Fruit fly (Drosophila melanogaster): ENCODE results near the gene CG31100.

The CG31100 gene

dm6 chr3R:9038652-9039051 lies 35.2 kb upstream of the CG31100 start, which contains the start of gene hyx:
Gene hyx (plus strand): TSS chr3R:9038760.
- TF ChIP-seq psq (optimal IDR thresholded peaks at IDR 0.05) (no peak), pan (optimal IDR thresholded peaks at IDR 0.05) (no peak), Dll (optimal IDR thresholded peaks at IDR 0.05) (no peak), usp (GFP tag; optimal IDR thresholded peaks at IDR 0.05) (no peak), CG8478 (optimal IDR thresholded peaks at IDR 0.05) (no peak), EcR (GFP tag; optimal IDR thresholded peaks at IDR 0.05) (no peak)

DNA sequence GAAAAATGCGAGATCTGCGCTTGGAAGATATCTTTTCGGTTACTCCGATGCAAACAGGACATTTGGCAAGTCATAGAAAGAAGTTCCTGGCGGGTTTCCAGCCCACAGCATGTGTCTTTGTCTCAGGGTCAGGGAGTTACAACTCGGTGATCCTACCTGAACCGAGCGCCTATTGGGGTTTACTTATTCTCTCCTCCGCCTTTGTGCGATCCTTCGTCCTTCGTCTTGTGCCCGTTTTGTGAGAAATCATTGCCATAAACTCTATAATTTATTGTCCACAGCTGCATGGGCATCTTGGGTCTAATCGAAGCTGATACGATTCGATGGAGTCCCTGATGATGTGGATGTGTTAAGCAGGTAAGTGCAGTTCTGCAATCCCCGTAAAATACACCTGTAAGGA lies 34.5 kb upstream of the CG31100 start:
- no peak for TF ChIP-seq pan (optimal IDR thresholded peaks at IDR 0.05)

- no peak for TF ChIP-seq EcR (GFP tag; optimal IDR thresholded peaks at IDR 0.05)
- no peak for TF ChIP-seq usp (GFP tag; optimal IDR thresholded peaks at IDR 0.05)
- no peak for TF ChIP-seq Dll (optimal IDR thresholded peaks at IDR 0.05)
- TF ChIP-seq psq (optimal IDR thresholded peaks at IDR 0.05) = no peak
- TF ChIP-seq pan (optimal IDR thresholded peaks at IDR 0.05) = no peak
- no peak for TF ChIP-seq CG8478 (optimal IDR thresholded peaks at IDR 0.05)
Measured at dm6 chr3R:9035252-9035651, 31.8 kb upstream of the CG31100 start.

- TF ChIP-seq usp (GFP tag; optimal IDR thresholded peaks at IDR 0.05) (no peak), CG8478 (optimal IDR thresholded peaks at IDR 0.05) (no peak), Dll (optimal IDR thresholded peaks at IDR 0.05) (no peak), EcR (GFP tag; optimal IDR thresholded peaks at IDR 0.05) (no peak), psq (optimal IDR thresholded peaks at IDR 0.05) (no peak), pan (optimal IDR thresholded peaks at IDR 0.05) (no peak)
Measured at dm6 chr3R:9033619-9034401, 30.4 kb upstream of the CG31100 start.

dm6 chr3R:9031797-9032418 lies 28.5 kb upstream of the CG31100 start:
- TF ChIP-seq Dll (optimal IDR thresholded peaks at IDR 0.05) = no peak
- TF ChIP-seq EcR (GFP tag; optimal IDR thresholded peaks at IDR 0.05) = no peak
- TF ChIP-seq pan (optimal IDR thresholded peaks at IDR 0.05) = no peak
- no peak for TF ChIP-seq usp (GFP tag; optimal IDR thresholded peaks at IDR 0.05)
- no peak for TF ChIP-seq psq (optimal IDR thresholded peaks at IDR 0.05)
- no peak for TF ChIP-seq CG8478 (optimal IDR thresholded peaks at IDR 0.05)

dm6 chr3R:9030750-9031128 lies 27.3 kb upstream of the CG31100 start:
- no peak for TF ChIP-seq EcR (GFP tag; optimal IDR thresholded peaks at IDR 0.05)
- no peak for TF ChIP-seq pan (optimal IDR thresholded peaks at IDR 0.05)
- no peak for TF ChIP-seq usp (GFP tag; optimal IDR thresholded peaks at IDR 0.05)
- no peak for TF ChIP-seq CG8478 (optimal IDR thresholded peaks at IDR 0.05)
- no peak for TF ChIP-seq psq (optimal IDR thresholded peaks at IDR 0.05)
- TF ChIP-seq Dll (optimal IDR thresholded peaks at IDR 0.05) = no peak

DNA sequence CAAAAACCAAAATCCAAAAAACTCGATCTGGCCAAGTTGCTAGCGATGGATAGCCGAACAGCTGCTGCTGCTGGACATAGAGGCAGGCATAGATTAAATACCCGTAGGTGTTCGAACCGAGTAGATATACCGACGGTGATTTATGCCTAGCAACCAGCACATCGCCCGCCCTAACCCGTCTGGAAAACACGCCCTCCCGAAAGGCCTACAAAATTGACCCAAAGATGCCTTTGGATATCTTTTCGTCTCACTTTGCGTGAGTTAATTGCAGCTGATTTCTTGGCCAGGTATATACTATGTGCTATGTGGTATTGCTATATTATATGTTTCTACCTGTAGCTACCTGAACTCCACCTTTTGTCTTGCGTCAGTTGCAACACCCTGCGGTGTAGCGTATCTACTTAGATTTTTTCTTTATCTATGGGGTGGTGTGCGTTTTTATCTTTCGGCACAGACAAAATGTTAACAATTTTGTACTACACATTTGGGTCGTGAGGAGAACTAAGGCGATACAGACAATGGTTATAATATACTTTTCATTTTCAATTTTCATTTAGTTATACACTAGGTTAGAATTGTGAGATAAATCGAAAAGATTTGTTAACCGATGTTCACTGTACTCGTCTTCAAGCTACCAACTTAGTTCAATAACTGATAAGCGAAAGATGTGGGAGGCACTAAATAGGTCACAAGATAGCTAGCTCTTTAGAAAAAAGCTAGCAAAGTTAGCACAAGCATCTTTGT lies 26.7 kb upstream of the CG31100 start:
- TF ChIP-seq pan (optimal IDR thresholded peaks at IDR 0.05) (no peak), usp (GFP tag; optimal IDR thresholded peaks at IDR 0.05) (no peak), EcR (GFP tag; optimal IDR thresholded peaks at IDR 0.05) (no peak), psq (optimal IDR thresholded peaks at IDR 0.05) (no peak), Dll (optimal IDR thresholded peaks at IDR 0.05) (no peak), CG8478 (optimal IDR thresholded peaks at IDR 0.05) (no peak)

- TF ChIP-seq usp (GFP tag; optimal IDR thresholded peaks at IDR 0.05) (no peak), Dll (optimal IDR thresholded peaks at IDR 0.05) (no peak), psq (optimal IDR thresholded peaks at IDR 0.05) (no peak), EcR (GFP tag; optimal IDR thresholded peaks at IDR 0.05) (no peak), CG8478 (optimal IDR thresholded peaks at IDR 0.05) (no peak), pan (optimal IDR thresholded peaks at IDR 0.05) (no peak)
Measured at dm6 chr3R:9029411-9029810, 26.0 kb upstream of the CG31100 start.

dm6 chr3R:9028690-9029089 lies 25.2 kb upstream of the CG31100 start:
- TF ChIP-seq psq (optimal IDR thresholded peaks at IDR 0.05) = no peak
- TF ChIP-seq pan (optimal IDR thresholded peaks at IDR 0.05) = no peak
- TF ChIP-seq CG8478 (optimal IDR thresholded peaks at IDR 0.05) = no peak
- TF ChIP-seq EcR (GFP tag; optimal IDR thresholded peaks at IDR 0.05) = no peak
- TF ChIP-seq usp (GFP tag; optimal IDR thresholded peaks at IDR 0.05) = no peak
- TF ChIP-seq Dll (optimal IDR thresholded peaks at IDR 0.05) = no peak

dm6 chr3R:9027082-9027481 lies 23.6 kb upstream of the CG31100 start:
- TF ChIP-seq psq (optimal IDR thresholded peaks at IDR 0.05) (no peak), CG8478 (optimal IDR thresholded peaks at IDR 0.05) (no peak)

DNA sequence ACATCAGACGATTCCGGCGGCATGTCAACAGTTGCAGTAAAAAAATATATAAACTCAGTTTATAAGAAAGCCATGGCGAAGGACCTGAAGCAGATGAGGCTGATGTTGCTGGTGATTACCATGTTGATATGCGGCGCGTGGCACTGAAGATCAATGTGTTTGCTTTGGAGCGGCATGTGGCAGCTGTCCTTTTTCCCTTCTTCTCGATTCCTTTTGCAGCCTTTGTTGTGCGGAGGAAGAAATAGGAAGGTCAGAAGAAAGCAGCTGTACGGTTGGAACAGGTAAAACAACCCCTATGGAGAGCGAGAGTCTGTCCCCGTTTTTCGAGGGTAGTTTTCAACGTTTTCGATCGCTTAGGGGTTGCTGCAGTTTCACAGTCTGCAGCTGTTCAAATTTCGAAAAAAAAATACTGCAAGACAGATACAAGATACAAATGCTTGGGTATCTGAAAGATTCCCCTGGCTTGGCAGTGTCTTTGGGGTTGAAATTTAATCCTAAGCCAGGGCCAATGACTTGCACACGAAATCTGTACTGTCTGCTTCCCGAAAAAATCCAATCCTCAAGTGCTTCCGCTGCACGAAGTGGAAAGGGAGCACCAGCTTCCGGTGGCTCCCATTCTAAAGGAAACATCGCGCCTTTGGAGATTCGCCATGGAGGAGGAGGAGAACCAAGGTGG lies 21.5 kb upstream of the CG31100 start:
- TF ChIP-seq usp (GFP tag; optimal IDR thresholded peaks at IDR 0.05) (no peak), EcR (GFP tag; optimal IDR thresholded peaks at IDR 0.05) (no peak), Dll (optimal IDR thresholded peaks at IDR 0.05) (no peak), CG8478 (optimal IDR thresholded peaks at IDR 0.05) (no peak), psq (optimal IDR thresholded peaks at IDR 0.05) (no peak), pan (optimal IDR thresholded peaks at IDR 0.05) (no peak)

- TF ChIP-seq CG8478 (optimal IDR thresholded peaks at IDR 0.05) (no peak), EcR (GFP tag; optimal IDR thresholded peaks at IDR 0.05) (no peak), Dll (optimal IDR thresholded peaks at IDR 0.05) (no peak), psq (optimal IDR thresholded peaks at IDR 0.05) (no peak), usp (GFP tag; optimal IDR thresholded peaks at IDR 0.05) (no peak), pan (optimal IDR thresholded peaks at IDR 0.05) (no peak)
Measured at dm6 chr3R:9023934-9024333, 20.5 kb upstream of the CG31100 start.

Measured in whole organism.